Fruit fly (Drosophila melanogaster) whole organism, embryonic: ENCODE data around the gene geko.
A peak's percentile ranks its signal among the peaks of the same experiment; 100 is the strongest.

ENCODE experiments used
- CG11456 ChIP-seq: fragments of 200-800 bp; sonication (Bioruptor generic); IDR thresholded peaks from 3 replicates; pipeline ENCODE4 v1.3.6; 2022; ENCODE audit warnings: missing biosample characterization, missing genetic modification characterization
- CG12236 ChIP-seq: fragments of 200-800 bp; sonication (Bioruptor generic); optimal IDR thresholded peaks from 2 replicates; lab custom pipeline; 2016; ENCODE audit warnings: missing biosample characterization, missing genetic modification characterization
- CG12659 ChIP-seq: fragments of 200-800 bp; sonication (Bioruptor generic); optimal IDR thresholded peaks from 3 replicates; lab custom pipeline; 2017; ENCODE audit warnings: mild to moderate bottlenecking, missing biosample characterization, missing genetic modification reagents, missing genetic modification characterization
- CG13287 ChIP-seq: fragments of 200-800 bp; sonication (Bioruptor generic); IDR thresholded peaks from 2 replicates; pipeline ENCODE4 v1.3.6; 2022; ENCODE audit warnings: missing biosample characterization, missing genetic modification characterization; ENCODE audit not compliant: partially characterized antibody
- CG13424 ChIP-seq: fragments of 200-800 bp; sonication (Bioruptor generic); optimal IDR thresholded peaks from 2 replicates; lab custom pipeline; 2019; ENCODE audit warnings: missing biosample characterization, mild to moderate bottlenecking, missing genetic modification characterization, moderate library complexity
- CG1647 ChIP-seq: fragments of 200-800 bp; sonication (Bioruptor generic); optimal IDR thresholded peaks from 3 replicates; lab custom pipeline; 2016; ENCODE audit warnings: missing biosample characterization, missing genetic modification characterization
- CG16863 ChIP-seq: fragments of 200-800 bp; sonication (Bioruptor generic); optimal IDR thresholded peaks from 3 replicates; lab custom pipeline; 2016; ENCODE audit warnings: missing biosample characterization, missing genetic modification characterization
- CG31388 ChIP-seq: fragments of 200-800 bp; sonication (Bioruptor generic); optimal IDR thresholded peaks from 2 replicates; lab custom pipeline; 2016; ENCODE audit warnings: missing biosample characterization, missing genetic modification characterization
- CG7786 ChIP-seq: fragments of 200-800 bp; sonication (Bioruptor generic); optimal IDR thresholded peaks from 2 replicates; lab custom pipeline; 2016; ENCODE audit warnings: missing biosample characterization, missing genetic modification characterization
- CG8089 ChIP-seq: fragments of 200-800 bp; sonication (Bioruptor generic); optimal IDR thresholded peaks from 3 replicates; lab custom pipeline; 2016; ENCODE audit warnings: missing biosample characterization, missing genetic modification characterization
- CG8478 ChIP-seq: fragments of >200 bp; optimal IDR thresholded peaks from 2 replicates; lab custom pipeline; 2018
- CG9215 ChIP-seq: fragments of 200-800 bp; sonication (Bioruptor generic); IDR thresholded peaks from 2 replicates; pipeline ENCODE4 v1.3.6; 2022; ENCODE audit warnings: missing biosample characterization, missing genetic modification characterization
- CkIIα-i1 ChIP-seq: fragments of 200-800 bp; sonication (Bioruptor generic); IDR thresholded peaks from 2 replicates; pipeline ENCODE4 v1.3.6; 2022; ENCODE audit warnings: missing biosample characterization, missing genetic modification characterization
- Dip2 ChIP-seq: fragments of 200-800 bp; sonication (Bioruptor generic); IDR thresholded peaks from 2 replicates; pipeline ENCODE4 v1.3.6; 2022; ENCODE audit warnings: missing biosample characterization, missing genetic modification characterization
- Doc3 ChIP-seq: fragments of 200-800 bp; sonication (Bioruptor generic); IDR thresholded peaks from 3 replicates; pipeline ENCODE4 v1.3.6; 2022; ENCODE audit warnings: missing biosample characterization, missing genetic modification characterization; ENCODE audit not compliant: partially characterized antibody
- Fer3 ChIP-seq: fragments of 200-800 bp; sonication (Bioruptor generic); optimal IDR thresholded peaks from 2 replicates; lab custom pipeline; 2018; ENCODE audit warnings: missing biosample characterization, mild to moderate bottlenecking, missing genetic modification characterization, moderate library complexity
- HmgD ChIP-seq: fragments of 200-800 bp; sonication (Bioruptor generic); optimal IDR thresholded peaks from 3 replicates; lab custom pipeline; 2016; ENCODE audit warnings: missing biosample characterization, missing genetic modification characterization
- HmgZ ChIP-seq: fragments of 200-800 bp; sonication (Bioruptor generic); optimal IDR thresholded peaks from 2 replicates; lab custom pipeline; 2018; ENCODE audit warnings: missing biosample characterization, mild to moderate bottlenecking, missing genetic modification characterization
- Hsf ChIP-seq: fragments of 200-800 bp; sonication (Bioruptor generic); optimal IDR thresholded peaks from 3 replicates; lab custom pipeline; 2016; ENCODE audit warnings: missing biosample characterization, missing genetic modification characterization
- MESR4 ChIP-seq: fragments of 200-800 bp; sonication (Bioruptor generic); optimal IDR thresholded peaks from 2 replicates; lab custom pipeline; 2018; ENCODE audit warnings: missing biosample characterization, mild to moderate bottlenecking, missing genetic modification characterization, moderate library complexity
- NFAT ChIP-seq: fragments of 200-800 bp; sonication (Bioruptor generic); IDR thresholded peaks from 2 replicates; pipeline ENCODE4 v1.3.6; 2022; ENCODE audit warnings: missing biosample characterization, missing genetic modification characterization
- Nf-YC ChIP-seq: fragments of 200-800 bp; optimal IDR thresholded peaks from 3 replicates; lab custom pipeline; 2019; ENCODE audit warnings: missing biosample characterization, mild to moderate bottlenecking, missing genetic modification characterization, moderate library complexity
- Optix ChIP-seq: fragments of 200-800 bp; sonication (Bioruptor generic); IDR thresholded peaks from 3 replicates; pipeline ENCODE4 v1.3.6; 2022; ENCODE audit warnings: missing biosample characterization, missing genetic modification characterization
- Spps ChIP-seq: fragments of 200-800 bp; sonication (Bioruptor generic); optimal IDR thresholded peaks from 2 replicates; lab custom pipeline; 2018; ENCODE audit warnings: missing biosample characterization, mild to moderate bottlenecking, missing genetic modification characterization
- Sry-β ChIP-seq: fragments of 200-800 bp; sonication (Bioruptor generic); optimal IDR thresholded peaks from 2 replicates; lab custom pipeline; 2018; ENCODE audit warnings: missing biosample characterization, mild to moderate bottlenecking, missing genetic modification characterization, moderate library complexity
- Vsx1 ChIP-seq: fragments of 200-800 bp; sonication (Bioruptor generic); optimal IDR thresholded peaks from 2 replicates; lab custom pipeline; 2017; ENCODE audit warnings: missing biosample characterization, mild to moderate bottlenecking, missing genetic modification characterization, missing genetic modification reagents
- Xrp1 ChIP-seq: fragments of 200-800 bp; sonication (Bioruptor generic); IDR thresholded peaks from 2 replicates; pipeline ENCODE4 v1.3.6; 2022; ENCODE audit warnings: missing biosample characterization, missing genetic modification characterization
- ase ChIP-seq: fragments of 200-800 bp; sonication (Bioruptor generic); IDR thresholded peaks from 3 replicates; pipeline ENCODE4 v1.3.6; 2022; ENCODE audit warnings: missing biosample characterization, missing genetic modification characterization
- az2 ChIP-seq: fragments of 200-800 bp; sonication (Bioruptor generic); optimal IDR thresholded peaks from 3 replicates; lab custom pipeline; 2016; ENCODE audit warnings: missing biosample characterization, missing genetic modification characterization
- bsh ChIP-seq, 2 experiments: fragments of 200-800 bp; sonication (Bioruptor generic); optimal IDR thresholded peaks; 2 replicates each; lab custom pipeline; 2017 to 2018; ENCODE audit warnings: mild to moderate bottlenecking in 2 of 2, missing biosample characterization in 2 of 2, missing genetic modification characterization in 2 of 2, moderate library complexity in 1 of 2
- chinmo ChIP-seq: fragments of 200-800 bp; sonication (Bioruptor generic); IDR thresholded peaks from 4 replicates; pipeline ENCODE4 v1.3.6; 2022; ENCODE audit warnings: missing biosample characterization, missing genetic modification characterization; ENCODE audit not compliant: partially characterized antibody
- chn ChIP-seq: fragments of 200-800 bp; sonication (Bioruptor generic); optimal IDR thresholded peaks from 2 replicates; lab custom pipeline; 2016; ENCODE audit warnings: missing biosample characterization, missing genetic modification characterization
- crol ChIP-seq: fragments of 200-800 bp; sonication (Bioruptor generic); IDR thresholded peaks from 2 replicates; pipeline ENCODE4 v1.3.6; 2022; ENCODE audit warnings: missing biosample characterization, missing genetic modification characterization
- danr ChIP-seq: fragments of 200-800 bp; sonication (Bioruptor generic); IDR thresholded peaks from 2 replicates; pipeline ENCODE4 v1.3.6; 2022; ENCODE audit warnings: missing biosample characterization, missing genetic modification characterization
- dmrt11E ChIP-seq: fragments of 200-800 bp; sonication (Bioruptor generic); optimal IDR thresholded peaks from 3 replicates; lab custom pipeline; 2018; ENCODE audit warnings: missing biosample characterization, mild to moderate bottlenecking, missing genetic modification characterization, moderate library complexity
- dpn ChIP-seq, 2 experiments: fragments of 200-800 bp; sonication (Bioruptor generic); optimal IDR thresholded peaks; 3 replicates each; lab custom pipeline; 2016; ENCODE audit warnings: missing biosample characterization in 2 of 2, missing genetic modification characterization in 2 of 2
- h ChIP-seq: fragments of >200 bp; optimal IDR thresholded peaks from 2 replicates; lab custom pipeline; 2017
- hbn ChIP-seq: fragments of 200-800 bp; sonication (Bioruptor generic); IDR thresholded peaks from 2 replicates; pipeline ENCODE4 v1.3.6; 2022; ENCODE audit warnings: missing biosample characterization, missing genetic modification characterization; ENCODE audit not compliant: partially characterized antibody
- ind ChIP-seq: fragments of 200-800 bp; sonication (Bioruptor generic); optimal IDR thresholded peaks from 3 replicates; lab custom pipeline; 2016; ENCODE audit warnings: missing biosample characterization, missing genetic modification characterization
- jigr1 ChIP-seq: fragments of 200-800 bp; sonication (Bioruptor generic); IDR thresholded peaks from 3 replicates; pipeline ENCODE4 v1.3.6; 2022; ENCODE audit warnings: missing biosample characterization, missing genetic modification characterization
- kay ChIP-seq: fragments of 200-800 bp; sonication (Bioruptor generic); optimal IDR thresholded peaks from 2 replicates; lab custom pipeline; 2016; ENCODE audit warnings: missing biosample characterization, missing genetic modification characterization
- lmd ChIP-seq: fragments of 200-800 bp; sonication (Bioruptor generic); IDR thresholded peaks from 2 replicates; pipeline ENCODE4 v1.3.6; 2022; ENCODE audit warnings: missing biosample characterization, missing genetic modification characterization
- lov ChIP-seq, 2 experiments: fragments of 200-800 bp in 1 of 2; fragments of >200 bp in 1 of 2; sonication (Bioruptor generic) in 1 of 2; IDR thresholded peaks in 1 of 2; optimal IDR thresholded peaks in 1 of 2; 2 replicates in 1 of 2; 3 replicates in 1 of 2; pipeline versions ENCODE4 v1.3.6 to Lab custom; 2017 to 2022; ENCODE audit warnings: missing biosample characterization in 1 of 2, missing genetic modification characterization in 1 of 2
- mam ChIP-seq: fragments of 200-800 bp; sonication (Bioruptor generic); optimal IDR thresholded peaks from 3 replicates; lab custom pipeline; 2016; ENCODE audit warnings: missing biosample characterization, missing genetic modification characterization
- oc ChIP-seq: fragments of 200-800 bp; sonication (Bioruptor generic); optimal IDR thresholded peaks from 2 replicates; lab custom pipeline; 2018; ENCODE audit warnings: missing biosample characterization, mild to moderate bottlenecking, missing genetic modification characterization, moderate library complexity
- onecut ChIP-seq: fragments of 200-800 bp; sonication (Bioruptor generic); IDR thresholded peaks from 2 replicates; pipeline ENCODE4 v1.3.6; 2022; ENCODE audit warnings: missing biosample characterization, missing genetic modification characterization
- schlank ChIP-seq: fragments of 200-800 bp; sonication (Bioruptor generic); optimal IDR thresholded peaks from 2 replicates; lab custom pipeline; 2018; ENCODE audit warnings: missing biosample characterization, mild to moderate bottlenecking, missing genetic modification characterization
- sens ChIP-seq: fragments of 200-800 bp; sonication (Bioruptor generic); peaks from one replicate; lab custom pipeline; 2016; ENCODE audit warnings: missing biosample characterization, missing genetic modification characterization
- tap ChIP-seq: fragments of 200-800 bp; optimal IDR thresholded peaks from 3 replicates; lab custom pipeline; 2019; ENCODE audit warnings: missing biosample characterization, mild to moderate bottlenecking, missing genetic modification characterization, moderate library complexity
- tgo ChIP-seq: fragments of 200-800 bp; sonication (Bioruptor generic); IDR thresholded peaks from 3 replicates; pipeline ENCODE4 v1.3.6; 2022; ENCODE audit warnings: missing biosample characterization, missing genetic modification characterization
- usp ChIP-seq: fragments of >200 bp; optimal IDR thresholded peaks from 2 replicates; lab custom pipeline; 2017; ENCODE audit warnings: missing biosample characterization, missing genetic modification characterization

The geko gene

dm6 chr3L:18148418-18148973, 9.3 kb downstream of the geko start, which contains the start of gene CG7330 (continued):
- TF ChIP-seq tap (tag; lab: Kevin White, UChicago) (peak; percentile 91), CG8089 (GFP tag; lab: Kevin White, UChicago) (no peak), az2 (GFP tag; lab: Kevin White, UChicago) (peak; percentile 90), crol (GFP tag; lab: Robert Waterston, UW) (no peak), CG31388 (GFP tag; lab: Kevin White, UChicago) (peak; percentile 40), kay (GFP tag; lab: Kevin White, UChicago) (peak; percentile 77), HmgD (GFP tag; lab: Kevin White, UChicago) (no peak), CG8478 (lab: Kevin White, UChicago) (no peak), CG13287 (no peak), lmd (GFP tag; lab: Robert Waterston, UW) (peak; percentile 92), CG9215 (GFP tag; lab: Robert Waterston, UW) (peak; percentile 82), usp (GFP tag; lab: Kevin White, UChicago) (no peak), Fer3 (tag; lab: Kevin White, UChicago) (peak; percentile 89), Vsx1 (peak; percentile 72), ase (GFP tag; lab: Robert Waterston, UW) (peak; percentile 75; the same call in 2 of the 3 replicates), h (lab: Kevin White, UChicago) (no peak), hbn (GFP tag; lab: Robert Waterston, UW) (no peak), CG12236 (GFP tag; lab: Kevin White, UChicago) (no peak), CG1647 (GFP tag; lab: Kevin White, UChicago) (peak; percentile 36), dpn (GFP tag; optimal IDR thresholded peaks at IDR 0.05; lab: Kevin White, UChicago) (peak; percentile 65 to 92), CG12659 (peak; percentile 97), CkIIα-i1 (GFP tag; lab: Robert Waterston, UW) (peak; percentile 32; the same call in 1 of the 2 replicates), HmgZ (tag; lab: Kevin White, UChicago) (peak; percentile 93), sens (peak; percentile 90), CG7786 (peak; percentile 10), bsh (GFP tag; optimal IDR thresholded peaks at IDR 0.05; lab: Kevin White, UChicago) (peak; percentile 24 to 72), onecut (GFP tag; lab: Robert Waterston, UW) (peak; percentile 77), chinmo (no peak), chn (GFP tag; lab: Kevin White, UChicago) (peak; percentile 29), CG13424 (peak; percentile 96), Doc3 (GFP tag; lab: Robert Waterston, UW) (no peak), Xrp1 (GFP tag; lab: Robert Waterston, UW) (peak; percentile 74), CG11456 (GFP tag; lab: Robert Waterston, UW) (peak; percentile 79), Hsf (GFP tag; lab: Kevin White, UChicago) (peak; percentile 77), mam (GFP tag; lab: Kevin White, UChicago) (peak; percentile 54), Sry-β (GFP tag; lab: Kevin White, UChicago) (no peak), tgo (peak; percentile 92), lov (optimal IDR thresholded peaks at IDR 0.05; lab: Kevin White, UChicago) (no peak), lov (GFP tag; IDR thresholded peaks at IDR 0.05; lab: Robert Waterston, UW) (no peak), schlank (tag; lab: Kevin White, UChicago) (peak; percentile 60), dmrt11E (no peak), CG16863 (GFP tag; lab: Kevin White, UChicago) (peak; percentile 59), Spps (no peak), Nf-YC (tag; lab: Kevin White, UChicago) (peak; percentile 86), danr (GFP tag; lab: Robert Waterston, UW) (peak; percentile 87), oc (peak; percentile 87), NFAT (GFP tag; lab: Robert Waterston, UW) (0 out of 2 replicates have a peak, but pooled peaks have one; percentile 27), Dip2 (GFP tag; lab: Robert Waterston, UW) (no peak), Optix (GFP tag; lab: Robert Waterston, UW) (no peak), ind (GFP tag; lab: Kevin White, UChicago) (peak; percentile 94), MESR4 (GFP tag; lab: Kevin White, UChicago) (no peak), jigr1 (GFP tag; lab: Robert Waterston, UW) (peak; percentile 89)
